Worm (Caenorhabditis elegans) whole organism, late embryonic: ENCODE results near the gene T05H4.4.

ENCODE experiments used
- elt-2 ChIP-seq: sonication (generic microtip); optimal IDR thresholded peaks from 2 replicates; lab custom pipeline; 2016; ENCODE audit warnings: missing genetic modification reagents, missing genetic modification characterization, missing compliant biosample characterization
- elt-4 ChIP-seq: sonication (generic microtip); optimal IDR thresholded peaks from 2 replicates; lab custom pipeline; 2016; ENCODE audit warnings: missing genetic modification characterization, missing compliant biosample characterization
- odd-2 ChIP-seq: sonication (generic microtip); optimal IDR thresholded peaks from 2 replicates; lab custom pipeline; 2017; ENCODE audit warnings: antibody characterized with exemption, mild to moderate bottlenecking, missing genetic modification characterization, missing compliant biosample characterization

- TF ChIP-seq elt-2 (no peak), elt-4 (no peak), odd-2 (no peak)
Observed at ce11 chrV:6476026-6476425, 37.3 kb downstream of the T05H4.4 start.
